Fruit fly (Drosophila melanogaster) whole organism, pupa: ENCODE results near the gene rdgB.

ENCODE experiments used
- CG14655 ChIP-seq: fragments of 200-800 bp; sonication (Bioruptor generic); optimal IDR thresholded peaks from 3 replicates; lab custom pipeline; 2017; ENCODE audit warnings: mild to moderate bottlenecking, missing biosample characterization, missing genetic modification reagents, missing genetic modification characterization
- D1 ChIP-seq: fragments of 200-800 bp; sonication (Bioruptor generic); optimal IDR thresholded peaks from 2 replicates; lab custom pipeline; 2018; ENCODE audit warnings: missing biosample characterization, mild to moderate bottlenecking, missing genetic modification characterization, moderate library complexity
- Ets98B ChIP-seq: fragments of 200-800 bp; sonication (Bioruptor generic); IDR thresholded peaks from 2 replicates; pipeline ENCODE4 v1.3.6; 2022; ENCODE audit warnings: missing biosample characterization, missing genetic modification characterization
- Pif1A ChIP-seq: fragments of 200-800 bp; sonication (Bioruptor generic); optimal IDR thresholded peaks from 3 replicates; lab custom pipeline; 2016; ENCODE audit warnings: missing biosample characterization, missing genetic modification characterization
- gl ChIP-seq: fragments of 200-800 bp; sonication (Bioruptor generic); optimal IDR thresholded peaks from 2 replicates; lab custom pipeline; 2018; ENCODE audit warnings: missing biosample characterization, mild to moderate bottlenecking, missing genetic modification characterization

- peak; percentile 81 for TF ChIP-seq CG14655 (GFP tag; lab: Kevin White, UChicago)
- TF ChIP-seq Ets98B (GFP tag; lab: Robert Waterston, UW) = peak; percentile 22
- peak; percentile 67 for TF ChIP-seq Pif1A
- no peak for TF ChIP-seq D1 (tag; lab: Kevin White, UChicago)
- TF ChIP-seq gl (tag; lab: Kevin White, UChicago) = no peak
Measured at dm6 chrX:13747635-13748467, 14.7 kb upstream of the rdgB start.
